Fruit fly (Drosophila melanogaster) S2 (cell line): ENCODE measurements around the gene CG9515.

Experiments used
- CG8478 ChIP-seq: fragments of >200 bp; optimal IDR thresholded peaks from 2 replicates; lab custom pipeline; 2018
- CTCF ChIP-seq, 2 experiments: fragments of >200 bp; optimal IDR thresholded peaks; 2 replicates each; lab custom pipeline; 2018

dm6 chr2L:8974506-8974905 lies 31.4 kb upstream of the CG9515 start:
- TF ChIP-seq CG8478 (lab: Kevin White, UChicago) (no peak), CTCF (optimal IDR thresholded peaks at IDR 0.05; lab: Kevin White, UChicago) (no peak)
